Fruit fly (Drosophila melanogaster): Measurements from ENCODE around the gene Cyt-c-d.

Cyt-c-d gene

dm6 chr2L:16718446-16719173 lies 2.9 kb downstream of the Cyt-c-d start:
- TF ChIP-seq sv (GFP tag; optimal IDR thresholded peaks at IDR 0.05): no peak
- TF ChIP-seq Dfd (GFP tag; optimal IDR thresholded peaks at IDR 0.05): no peak
- TF ChIP-seq psq (GFP tag; optimal IDR thresholded peaks at IDR 0.05): no peak

- TF ChIP-seq brk (GFP tag; optimal IDR thresholded peaks at IDR 0.05) (no peak), GATAd (GFP tag; optimal IDR thresholded peaks at IDR 0.05) (no peak), fru (GFP tag; optimal IDR thresholded peaks at IDR 0.05) (no peak), jim (GFP tag; optimal IDR thresholded peaks at IDR 0.05) (no peak), Rel (GFP tag; optimal IDR thresholded peaks at IDR 0.05) (no peak), Rel (tag; optimal IDR thresholded peaks at IDR 0.05) (peak; percentile 83), CG9705 (GFP tag; optimal IDR thresholded peaks at IDR 0.05) (no peak), HLH106 (tag; optimal IDR thresholded peaks at IDR 0.05) (peak; percentile 13), foxo (GFP tag; optimal IDR thresholded peaks at IDR 0.05) (peak in 1 of 2 experiments; percentile 28), Sp1 (GFP tag; optimal IDR thresholded peaks at IDR 0.05) (no peak), woc (GFP tag; optimal IDR thresholded peaks at IDR 0.05) (no peak), Hr78 (GFP tag; optimal IDR thresholded peaks at IDR 0.05) (no peak), Mio (GFP tag; optimal IDR thresholded peaks at IDR 0.05) (no peak), rgr (GFP tag; optimal IDR thresholded peaks at IDR 0.05) (peak; percentile 19), Hr83 (GFP tag; optimal IDR thresholded peaks at IDR 0.05; ENCODE audit: poor library complexity, severe bottlenecking) (peak; percentile 28), Vsx2 (GFP tag; optimal IDR thresholded peaks at IDR 0.05; ENCODE audit: partially characterized antibody) (no peak), Dfd (GFP tag; optimal IDR thresholded peaks at IDR 0.05) (no peak), CG32264 (GFP tag; optimal IDR thresholded peaks at IDR 0.05) (no peak), N (GFP tag; optimal IDR thresholded peaks at IDR 0.05) (no peak), h (GFP tag; optimal IDR thresholded peaks at IDR 0.05) (no peak), Abd-B (GFP tag; optimal IDR thresholded peaks at IDR 0.05) (no peak), OdsH (GFP tag; optimal IDR thresholded peaks at IDR 0.05) (peak; percentile 19), dmrt93B (GFP tag; optimal IDR thresholded peaks at IDR 0.05) (no peak), sage (GFP tag; optimal IDR thresholded peaks at IDR 0.05) (no peak), Hnf4 (GFP tag; optimal IDR thresholded peaks at IDR 0.05) (no peak), tai (GFP tag; optimal IDR thresholded peaks at IDR 0.05) (no peak), pan (optimal IDR thresholded peaks at IDR 0.05) (no peak), psq (GFP tag; optimal IDR thresholded peaks at IDR 0.05) (no peak), CrebA (GFP tag; optimal IDR thresholded peaks at IDR 0.05; ENCODE audit: borderline replicate concordance) (no peak), lola (GFP tag; optimal IDR thresholded peaks at IDR 0.05) (no peak), ey (GFP tag; optimal IDR thresholded peaks at IDR 0.05) (no peak), Dif (GFP tag; optimal IDR thresholded peaks at IDR 0.05; ENCODE audit: partially characterized antibody) (peak; percentile 0), dsf (GFP tag; optimal IDR thresholded peaks at IDR 0.05; ENCODE audit: borderline replicate concordance) (no peak), sv (GFP tag; optimal IDR thresholded peaks at IDR 0.05) (no peak), dl (GFP tag; optimal IDR thresholded peaks at IDR 0.05; ENCODE audit: insufficient read depth in 1 of 2, partially characterized antibody in 2 of 2) (no peak), usp (GFP tag; optimal IDR thresholded peaks at IDR 0.05) (no peak), Jra (GFP tag; optimal IDR thresholded peaks at IDR 0.05) (no peak), Myc (optimal IDR thresholded peaks at IDR 0.05) (peak; percentile 19), br (GFP tag; optimal IDR thresholded peaks at IDR 0.05) (no peak)
Measured at dm6 chr2L:16719643-16720515, 4.2 kb downstream of the Cyt-c-d start, which contains the start of gene Cyt-c-p. Gene Cyt-c-p (plus strand): TSS chr2L:16719932.
